Worm (Caenorhabditis elegans) whole organism, young adult: ENCODE data around the gene npr-5.

Experiments
- B0035.1 ChIP-seq: sonication (generic microtip); optimal IDR thresholded peaks from 2 replicates; lab custom pipeline; 2016; ENCODE audit warnings: missing genetic modification characterization, mild to moderate bottlenecking, missing compliant biosample characterization, missing genotype, missing genetic modification reagents
- F23B12.7 ChIP-seq: sonication (generic microtip); optimal IDR thresholded peaks from 2 replicates; lab custom pipeline; 2017; ENCODE audit warnings: missing genetic modification characterization, mild to moderate bottlenecking, missing compliant biosample characterization, antibody characterized with exemption, moderate library complexity; ENCODE audit not compliant: insufficient read depth
- F33H1.4 ChIP-seq: fragments of 200-800 bp; sonication (Bioruptor generic); IDR thresholded peaks from 2 replicates; pipeline ENCODE4 v1.3.6; 2022; ENCODE audit warnings: missing genetic modification reagents, missing genetic modification characterization, missing compliant biosample characterization
- F49E8.2 ChIP-seq: sonication (generic microtip); optimal IDR thresholded peaks from 3 replicates; lab custom pipeline; 2017; ENCODE audit warnings: missing genetic modification characterization, mild to moderate bottlenecking, missing compliant biosample characterization, antibody characterized with exemption, moderate library complexity; ENCODE audit not compliant: insufficient read depth
- F52B5.7 ChIP-seq: sonication (generic microtip); optimal IDR thresholded peaks from 2 replicates; lab custom pipeline; 2016; ENCODE audit warnings: mild to moderate bottlenecking, missing genetic modification characterization, missing compliant biosample characterization
- F57A8.1 ChIP-seq: fragments of 200-800 bp; sonication (Bioruptor generic); optimal IDR thresholded peaks from 2 replicates; lab custom pipeline; 2018; ENCODE audit warnings: mild to moderate bottlenecking, missing genetic modification characterization, moderate library complexity, missing compliant biosample characterization
- F57C9.4 ChIP-seq: sonication (generic microtip); optimal IDR thresholded peaks from 2 replicates; lab custom pipeline; 2017; ENCODE audit warnings: mild to moderate bottlenecking, missing genetic modification characterization, missing compliant biosample characterization
- Y53F4B.3 ChIP-seq: fragments of 200-800 bp; sonication (Bioruptor generic); IDR thresholded peaks from 2 replicates; pipeline ENCODE4 v1.3.6; 2022; ENCODE audit warnings: missing genetic modification reagents, missing genetic modification characterization, missing compliant biosample characterization
- Y56A3A.18 ChIP-seq: fragments of 200-800 bp; sonication (Bioruptor generic); IDR thresholded peaks from 2 replicates; pipeline ENCODE4 v1.3.6; 2022; ENCODE audit warnings: missing genetic modification reagents, missing genetic modification characterization, missing compliant biosample characterization
- Y79H2A.3 ChIP-seq: fragments of 200-800 bp; sonication (Bioruptor generic); conservative IDR thresholded peaks from 2 replicates; pipeline ENCODE4 v1.3.6; 2022; ENCODE audit warnings: missing genetic modification reagents, missing genetic modification characterization, missing compliant biosample characterization
- aptf-2 ChIP-seq: fragments of 200-800 bp; sonication (Bioruptor generic); conservative IDR thresholded peaks from 2 replicates; pipeline ENCODE4 v1.3.6; 2022; ENCODE audit warnings: missing genetic modification reagents, missing genetic modification characterization, missing compliant biosample characterization
- cebp-1 ChIP-seq, 2 experiments: fragments of 200-800 bp in 1 of 2; sonication (Bioruptor generic) in 1 of 2; sonication (generic microtip) in 1 of 2; IDR thresholded peaks in 1 of 2; optimal IDR thresholded peaks in 1 of 2; 2 replicates each; pipeline versions ENCODE4 v1.3.6 to Lab custom; 2017 to 2022; ENCODE audit warnings: missing compliant biosample characterization in 2 of 2, missing genetic modification characterization in 2 of 2, mild to moderate bottlenecking in 1 of 2, missing genetic modification reagents in 1 of 2, moderate library complexity in 1 of 2
- cebp-2 ChIP-seq: fragments of 200-800 bp; sonication (Bioruptor generic); IDR thresholded peaks from 2 replicates; pipeline ENCODE4 v1.3.6; 2022; ENCODE audit warnings: missing genetic modification characterization, missing compliant biosample characterization
- chd-7 ChIP-seq: sonication (generic microtip); optimal IDR thresholded peaks from 2 replicates; lab custom pipeline; 2016; ENCODE audit warnings: mild to moderate bottlenecking, missing genetic modification characterization, moderate library complexity, missing compliant biosample characterization
- dox-1 ChIP-seq: fragments of 200-800 bp; sonication (Bioruptor generic); IDR thresholded peaks from 2 replicates; pipeline ENCODE4 v1.3.6; 2022; ENCODE audit warnings: missing genetic modification reagents, missing genetic modification characterization, missing compliant biosample characterization
- efl-1 ChIP-seq: fragments of 150-350 bp; optimal IDR thresholded peaks from 2 replicates; lab custom pipeline; 2014; ENCODE audit warnings: missing biosample characterization, missing genetic modification reagents, missing genetic modification characterization
- egrh-3 ChIP-seq: fragments of 200-800 bp; sonication (Bioruptor generic); IDR thresholded peaks from 2 replicates; pipeline ENCODE4 v1.3.6; 2022; ENCODE audit warnings: missing genetic modification reagents, missing genetic modification characterization, missing compliant biosample characterization
- hrde-1 ChIP-seq: sonication (generic microtip); optimal IDR thresholded peaks from 2 replicates; lab custom pipeline; 2016; ENCODE audit warnings: missing genetic modification characterization, mild to moderate bottlenecking, missing compliant biosample characterization, moderate library complexity, missing genotype, missing genetic modification reagents, borderline replicate concordance
- lsl-1 ChIP-seq: fragments of 200-800 bp; sonication (Bioruptor generic); optimal IDR thresholded peaks from 2 replicates; lab custom pipeline; 2018; ENCODE audit warnings: mild to moderate bottlenecking, missing genetic modification characterization, moderate library complexity, missing compliant biosample characterization
- madf-3 ChIP-seq: fragments of 200-800 bp; sonication (Bioruptor generic); IDR thresholded peaks from 2 replicates; pipeline ENCODE4 v1.3.6; 2022; ENCODE audit warnings: missing genetic modification reagents, missing genetic modification characterization, missing compliant biosample characterization
- madf-6 ChIP-seq: fragments of 200-800 bp; sonication (Bioruptor generic); IDR thresholded peaks from 2 replicates; pipeline ENCODE4 v1.3.6; 2022; ENCODE audit warnings: missing genetic modification reagents, missing genetic modification characterization, missing compliant biosample characterization
- madf-8 ChIP-seq: fragments of 200-800 bp; sonication (Bioruptor generic); conservative IDR thresholded peaks from 2 replicates; pipeline ENCODE4 v1.3.6; 2022; ENCODE audit warnings: missing genetic modification reagents, missing genetic modification characterization, missing compliant biosample characterization
- nfya-1 ChIP-seq: sonication (generic microtip); optimal IDR thresholded peaks from 2 replicates; lab custom pipeline; 2017; ENCODE audit warnings: antibody characterized with exemption, missing compliant biosample characterization, missing genetic modification characterization, borderline replicate concordance; ENCODE audit not compliant: insufficient read depth
- nhr-120 ChIP-seq: fragments of 200-800 bp; sonication (Bioruptor generic); IDR thresholded peaks from 2 replicates; pipeline ENCODE4 v1.3.6; 2022; ENCODE audit warnings: missing genetic modification characterization, missing compliant biosample characterization
- nhr-179 ChIP-seq: sonication (generic microtip); optimal IDR thresholded peaks from 2 replicates; lab custom pipeline; 2016; ENCODE audit warnings: mild to moderate bottlenecking, missing genetic modification characterization, missing compliant biosample characterization
- tbx-9 ChIP-seq: sonication (generic microtip); optimal IDR thresholded peaks from 2 replicates; lab custom pipeline; 2016; ENCODE audit warnings: borderline replicate concordance, missing genetic modification characterization, inconsistent platforms, missing compliant biosample characterization
- xnd-1 ChIP-seq: sonication (generic microtip); optimal IDR thresholded peaks from 2 replicates; lab custom pipeline; 2016; ENCODE audit warnings: missing genotype, missing genetic modification reagents, missing genetic modification characterization, missing compliant biosample characterization
- zfh-2 ChIP-seq: fragments of 200-800 bp; sonication (Bioruptor generic); conservative IDR thresholded peaks from 2 replicates; pipeline ENCODE4 v1.3.6; 2022; ENCODE audit warnings: missing genetic modification reagents, missing genetic modification characterization, missing compliant biosample characterization
- zim-3 ChIP-seq: sonication (generic microtip); optimal IDR thresholded peaks from 2 replicates; lab custom pipeline; 2017; ENCODE audit warnings: mild to moderate bottlenecking, missing genetic modification characterization, moderate library complexity, missing compliant biosample characterization
- ztf-25 ChIP-seq: fragments of 200-800 bp; sonication (Bioruptor generic); IDR thresholded peaks from 2 replicates; pipeline ENCODE4 v1.3.6; 2022; ENCODE audit warnings: missing genetic modification reagents, missing genetic modification characterization, missing compliant biosample characterization
- ztf-26 ChIP-seq: sonication (generic microtip); optimal IDR thresholded peaks from 2 replicates; lab custom pipeline; 2017; ENCODE audit warnings: missing genetic modification characterization, missing compliant biosample characterization
- ztf-3 ChIP-seq: fragments of 200-800 bp; sonication (Bioruptor generic); optimal IDR thresholded peaks from 2 replicates; lab custom pipeline; 2018; ENCODE audit warnings: mild to moderate bottlenecking, missing genetic modification characterization, missing compliant biosample characterization

npr-5 gene

ce11 chrV:304613-305012, 23.1 kb upstream of the npr-5 start, which contains the start of gene F33E11.3:
Gene F33E11.3 (minus strand): TSS chrV:304713.
- no peak for TF ChIP-seq cebp-1 (GFP tag; IDR thresholded peaks at IDR 0.05; lab: Robert Waterston, UW)
- TF ChIP-seq cebp-1 (tag; optimal IDR thresholded peaks at IDR 0.05; lab: Kevin White, UChicago): peak; percentile 71
- no peak for TF ChIP-seq F57A8.1 (GFP tag; lab: Kevin White, UChicago)

ce11 chrV:303271-303670, 21.8 kb upstream of the npr-5 start:
- TF ChIP-seq B0035.1 (tag; lab: Kevin White, UChicago) (no peak), egrh-3 (GFP tag; lab: Robert Waterston, UW) (peak; percentile 71; the same call in 1 of the 2 replicates), zfh-2 (peak; percentile 88)

ce11 chrV:298395-298794, 16.9 kb upstream of the npr-5 start:
- TF ChIP-seq chd-7 (no peak), F23B12.7 (tag; lab: Kevin White, UChicago) (no peak), nfya-1 (tag; lab: Kevin White, UChicago) (no peak), hrde-1 (tag; lab: Kevin White, UChicago) (no peak), Y53F4B.3 (GFP tag; lab: Robert Waterston, UW) (no peak), F57C9.4 (tag; lab: Kevin White, UChicago) (no peak), cebp-2 (GFP tag; lab: Robert Waterston, UW) (no peak), madf-3 (GFP tag; lab: Robert Waterston, UW) (0 out of 2 replicates have a peak, but pooled peaks have one; percentile 20), egrh-3 (GFP tag; lab: Robert Waterston, UW) (peak; percentile 77), tbx-9 (tag; lab: Kevin White, UChicago) (no peak), F49E8.2 (tag; lab: Kevin White, UChicago) (no peak), nhr-179 (no peak), madf-8 (GFP tag; lab: Robert Waterston, UW) (no peak), F52B5.7 (peak; percentile 43), dox-1 (GFP tag; lab: Robert Waterston, UW) (no peak), Y79H2A.3 (no peak), ztf-26 (tag; lab: Kevin White, UChicago) (no peak), zfh-2 (peak; percentile 76), ztf-25 (GFP tag; lab: Robert Waterston, UW) (0 out of 2 replicates have a peak, but pooled peaks have one; percentile 40)

ce11 chrV:297424-297991, 16.0 kb upstream of the npr-5 start, which contains the start of gene F33E11.2:
Gene F33E11.2 (plus strand): TSS chrV:297947.
- TF ChIP-seq ztf-3 (GFP tag; lab: Kevin White, UChicago) (no peak), lsl-1 (GFP tag; lab: Kevin White, UChicago) (peak; percentile 83), madf-8 (GFP tag; lab: Robert Waterston, UW) (peak; percentile 63), xnd-1 (tag; lab: Kevin White, UChicago) (peak; percentile 52), F33H1.4 (GFP tag; lab: Robert Waterston, UW) (peak; percentile 33; the same call in 1 of the 2 replicates), madf-6 (GFP tag; lab: Robert Waterston, UW) (peak; percentile 71), efl-1 (peak; percentile 60), aptf-2 (GFP tag; lab: Robert Waterston, UW) (no peak)

- TF ChIP-seq zfh-2: peak; percentile 74
- no peak for TF ChIP-seq zim-3 (tag; lab: Kevin White, UChicago)
- TF ChIP-seq cebp-2 (GFP tag; lab: Robert Waterston, UW): no peak
- no peak for TF ChIP-seq nhr-120 (GFP tag; lab: Robert Waterston, UW)
- TF ChIP-seq Y56A3A.18 (GFP tag; lab: Robert Waterston, UW): no peak
Observed at ce11 chrV:295802-296201, 14.3 kb upstream of the npr-5 start.
